Worm (Caenorhabditis elegans) whole organism, L2 larva: ENCODE results near the gene pph-6.

ENCODE experiments used
- C34F6.9 ChIP-seq: fragments of 150-350 bp; optimal IDR thresholded peaks from 2 replicates; lab custom pipeline; 2014; ENCODE audit warnings: missing biosample characterization, missing genetic modification characterization
- ceh-16 ChIP-seq: fragments of 150-350 bp; optimal IDR thresholded peaks from 2 replicates; lab custom pipeline; 2014; ENCODE audit warnings: missing biosample characterization, missing genetic modification characterization
- nhr-11 ChIP-seq: fragments of 150-350 bp; optimal IDR thresholded peaks from 2 replicates; lab custom pipeline; 2014; ENCODE audit warnings: missing biosample characterization, missing genetic modification characterization
- nhr-6 ChIP-seq: fragments of 150-350 bp; optimal IDR thresholded peaks from 2 replicates; lab custom pipeline; 2014; ENCODE audit warnings: missing biosample characterization, missing genetic modification characterization
- snpc-4 ChIP-seq: fragments of 150-350 bp; optimal IDR thresholded peaks from 2 replicates; lab custom pipeline; 2014; ENCODE audit warnings: missing biosample characterization, missing genetic modification characterization

DNA sequence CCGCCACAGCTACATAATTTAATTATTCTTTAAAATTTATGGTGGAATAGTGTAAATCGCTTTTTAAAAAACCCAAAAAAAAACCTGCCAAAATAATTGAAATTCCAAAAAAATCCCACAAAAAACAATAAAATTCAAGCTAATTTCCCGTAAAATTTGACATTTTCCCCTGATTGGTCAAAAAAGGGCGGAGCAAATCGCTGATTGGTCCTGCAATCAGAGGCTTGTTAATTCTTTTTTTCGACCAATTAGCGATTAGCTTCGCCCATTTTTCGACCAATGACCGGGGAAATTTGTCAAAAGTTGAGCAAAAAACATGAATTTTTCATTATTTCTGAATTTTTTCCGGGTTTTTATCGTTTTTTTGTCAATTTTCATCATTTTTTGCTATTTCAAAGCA, 5.5 kb downstream of the pph-6 start:
- TF ChIP-seq C34F6.9 (tag; lab: Kevin White, UChicago) (no peak), ceh-16 (no peak), nhr-11 (tag; lab: Kevin White, UChicago) (no peak), nhr-6 (tag; lab: Kevin White, UChicago) (no peak), snpc-4 (tag; lab: Kevin White, UChicago) (no peak)
